Fruit fly (Drosophila melanogaster) whole organism, wandering third instar larva: ENCODE data around the gene CAH7.

Experiments used
- Abd-B ChIP-seq: fragments of >200 bp; optimal IDR thresholded peaks from 2 replicates; lab custom pipeline; 2017; ENCODE audit warnings: missing biosample characterization, missing genetic modification characterization
- CG32264 ChIP-seq: fragments of 200-800 bp; sonication (Bioruptor generic); optimal IDR thresholded peaks from 2 replicates; lab custom pipeline; 2016; ENCODE audit warnings: missing biosample characterization, missing genetic modification characterization
- CG9705 ChIP-seq: fragments of 200-800 bp; sonication (Bioruptor generic); optimal IDR thresholded peaks from 2 replicates; lab custom pipeline; 2018; ENCODE audit warnings: missing biosample characterization, mild to moderate bottlenecking, missing genetic modification characterization
- CrebA ChIP-seq: fragments of 200-800 bp; sonication (Bioruptor generic); optimal IDR thresholded peaks from 2 replicates; lab custom pipeline; 2016; ENCODE audit warnings: missing biosample characterization, mild to moderate bottlenecking, missing genetic modification characterization, borderline replicate concordance
- Dfd ChIP-seq: fragments of >200 bp; optimal IDR thresholded peaks from 2 replicates; lab custom pipeline; 2017; ENCODE audit warnings: missing biosample characterization, missing genetic modification characterization
- Dif ChIP-seq: fragments of 200-275, 200-300 bp; sonication (Bioruptor generic); optimal IDR thresholded peaks from 2 replicates; lab custom pipeline; 2018; ENCODE audit warnings: missing biosample characterization, missing genetic modification characterization; ENCODE audit not compliant: partially characterized antibody
- GATAd ChIP-seq: sonication (Bioruptor generic); optimal IDR thresholded peaks from 2 replicates; lab custom pipeline; 2016; ENCODE audit warnings: missing biosample characterization, missing genetic modification characterization
- HLH106 ChIP-seq: fragments of 200-800 bp; optimal IDR thresholded peaks from 3 replicates; lab custom pipeline; 2019; ENCODE audit warnings: missing biosample characterization, mild to moderate bottlenecking, missing genetic modification characterization, moderate library complexity
- Hnf4 ChIP-seq: fragments of 200-800 bp; sonication (Bioruptor generic); optimal IDR thresholded peaks from 2 replicates; lab custom pipeline; 2016; ENCODE audit warnings: missing biosample characterization, mild to moderate bottlenecking, missing genetic modification characterization
- Hr78 ChIP-seq: fragments of >200 bp; optimal IDR thresholded peaks from 2 replicates; lab custom pipeline; 2017; ENCODE audit warnings: missing biosample characterization, missing genetic modification characterization
- Hr83 ChIP-seq: fragments of 200-300 bp; sonication (Bioruptor generic); optimal IDR thresholded peaks from 2 replicates; lab custom pipeline; 2016; ENCODE audit warnings: missing biosample characterization, mild to moderate bottlenecking, missing genetic modification characterization, moderate library complexity; ENCODE audit not compliant: poor library complexity, severe bottlenecking
- Jra ChIP-seq: sonication (Bioruptor generic); optimal IDR thresholded peaks from 2 replicates; lab custom pipeline; 2016; ENCODE audit warnings: missing biosample characterization, missing genetic modification characterization
- Mio ChIP-seq: sonication (Bioruptor generic); optimal IDR thresholded peaks from 2 replicates; lab custom pipeline; 2016; ENCODE audit warnings: missing biosample characterization, missing genetic modification characterization
- Myc ChIP-seq: fragments of >200 bp; optimal IDR thresholded peaks from 2 replicates; lab custom pipeline; 2017
- N ChIP-seq: fragments of >200 bp; optimal IDR thresholded peaks from 2 replicates; lab custom pipeline; 2018; ENCODE audit warnings: missing biosample characterization, missing external identifiers, missing genetic modification characterization
- OdsH ChIP-seq: fragments of 200-800 bp; sonication (Bioruptor generic); optimal IDR thresholded peaks from 2 replicates; lab custom pipeline; 2016; ENCODE audit warnings: missing biosample characterization, mild to moderate bottlenecking, missing genetic modification characterization
- Rel ChIP-seq, 2 experiments: fragments of 200-800 bp; sonication (Bioruptor generic) in 1 of 2; optimal IDR thresholded peaks; 2 replicates in 1 of 2; 3 replicates in 1 of 2; lab custom pipeline; 2016 to 2019; ENCODE audit warnings: mild to moderate bottlenecking in 2 of 2, missing biosample characterization in 2 of 2, missing genetic modification characterization in 2 of 2, moderate library complexity in 1 of 2
- Sp1 ChIP-seq: fragments of 200-800 bp; sonication (Bioruptor generic); optimal IDR thresholded peaks from 3 replicates; lab custom pipeline; 2019; ENCODE audit warnings: missing biosample characterization, mild to moderate bottlenecking, missing genetic modification characterization, moderate library complexity
- Vsx2 ChIP-seq: fragments of 200-300, 225-300 bp; sonication (Bioruptor generic); optimal IDR thresholded peaks from 2 replicates; lab custom pipeline; 2018; ENCODE audit warnings: missing biosample characterization, missing genetic modification characterization; ENCODE audit not compliant: partially characterized antibody
- br ChIP-seq: fragments of 200-800 bp; sonication (Bioruptor generic); optimal IDR thresholded peaks from 2 replicates; lab custom pipeline; 2016; ENCODE audit warnings: missing biosample characterization, missing genetic modification characterization
- brk ChIP-seq: fragments of 200-800 bp; sonication (Bioruptor generic); optimal IDR thresholded peaks from 2 replicates; lab custom pipeline; 2016; ENCODE audit warnings: missing biosample characterization, mild to moderate bottlenecking, missing genetic modification characterization
- dl ChIP-seq, 2 experiments: fragments of 175-275, 200-275 bp in 1 of 2; fragments of 200-275 bp in 1 of 2; sonication (Bioruptor generic); optimal IDR thresholded peaks; lab custom pipeline; 2018; ENCODE audit warnings: mild to moderate bottlenecking in 2 of 2, missing biosample characterization in 2 of 2, missing genetic modification characterization in 2 of 2, moderate library complexity in 2 of 2; ENCODE audit not compliant: partially characterized antibody in 2 of 2, insufficient read depth in 1 of 2
- dmrt93B ChIP-seq: fragments of 200-800 bp; sonication (Bioruptor generic); optimal IDR thresholded peaks from 2 replicates; lab custom pipeline; 2018; ENCODE audit warnings: missing biosample characterization, mild to moderate bottlenecking, missing genetic modification characterization
- dsf ChIP-seq: sonication (Bioruptor generic); optimal IDR thresholded peaks from 2 replicates; lab custom pipeline; 2016; ENCODE audit warnings: missing biosample characterization, missing genetic modification characterization, borderline replicate concordance
- ey ChIP-seq: fragments of 200-800 bp; sonication (Bioruptor generic); optimal IDR thresholded peaks from 2 replicates; lab custom pipeline; 2016; ENCODE audit warnings: missing biosample characterization, missing genetic modification characterization
- foxo ChIP-seq, 2 experiments: fragments of 200-800 bp; sonication (Bioruptor generic); optimal IDR thresholded peaks; 2 replicates in 1 of 2; 3 replicates in 1 of 2; lab custom pipeline; 2016 to 2017; ENCODE audit warnings: missing biosample characterization in 2 of 2, missing genetic modification characterization in 2 of 2
- fru ChIP-seq: fragments of 200-800 bp; sonication (Bioruptor generic); optimal IDR thresholded peaks from 3 replicates; lab custom pipeline; 2016; ENCODE audit warnings: missing biosample characterization, mild to moderate bottlenecking, missing genetic modification characterization
- h ChIP-seq: fragments of 200-800 bp; sonication (Bioruptor generic); optimal IDR thresholded peaks from 3 replicates; lab custom pipeline; 2016; ENCODE audit warnings: missing biosample characterization, mild to moderate bottlenecking, missing genetic modification characterization
- jim ChIP-seq: fragments of 175-275, 200-325 bp; sonication (Bioruptor generic); optimal IDR thresholded peaks from 2 replicates; lab custom pipeline; 2016; ENCODE audit warnings: missing biosample characterization, mild to moderate bottlenecking, missing genetic modification characterization
- lola ChIP-seq: fragments of >200 bp; optimal IDR thresholded peaks from 2 replicates; lab custom pipeline; 2017; ENCODE audit warnings: missing biosample characterization, missing genetic modification characterization
- pan ChIP-seq: fragments of >200 bp; optimal IDR thresholded peaks from 2 replicates; lab custom pipeline; 2017
- psq ChIP-seq: fragments of 200-800 bp; sonication (Bioruptor generic); optimal IDR thresholded peaks from 3 replicates; lab custom pipeline; 2017; ENCODE audit warnings: missing biosample characterization, mild to moderate bottlenecking, missing genetic modification characterization, moderate library complexity
- rgr ChIP-seq: fragments of 200-800 bp; sonication (Bioruptor generic); optimal IDR thresholded peaks from 3 replicates; lab custom pipeline; 2016; ENCODE audit warnings: missing biosample characterization, mild to moderate bottlenecking, missing genetic modification characterization
- sage ChIP-seq: fragments of 200-800 bp; sonication (Bioruptor generic); optimal IDR thresholded peaks from 2 replicates; lab custom pipeline; 2016; ENCODE audit warnings: missing biosample characterization, mild to moderate bottlenecking, missing genetic modification characterization
- sv ChIP-seq: fragments of 200-800 bp; sonication (Bioruptor generic); optimal IDR thresholded peaks from 3 replicates; lab custom pipeline; 2016; ENCODE audit warnings: missing biosample characterization, missing genetic modification characterization
- tai ChIP-seq: sonication (Bioruptor generic); optimal IDR thresholded peaks from 2 replicates; lab custom pipeline; 2016; ENCODE audit warnings: missing biosample characterization, missing genetic modification characterization

The CAH7 gene

DNA sequence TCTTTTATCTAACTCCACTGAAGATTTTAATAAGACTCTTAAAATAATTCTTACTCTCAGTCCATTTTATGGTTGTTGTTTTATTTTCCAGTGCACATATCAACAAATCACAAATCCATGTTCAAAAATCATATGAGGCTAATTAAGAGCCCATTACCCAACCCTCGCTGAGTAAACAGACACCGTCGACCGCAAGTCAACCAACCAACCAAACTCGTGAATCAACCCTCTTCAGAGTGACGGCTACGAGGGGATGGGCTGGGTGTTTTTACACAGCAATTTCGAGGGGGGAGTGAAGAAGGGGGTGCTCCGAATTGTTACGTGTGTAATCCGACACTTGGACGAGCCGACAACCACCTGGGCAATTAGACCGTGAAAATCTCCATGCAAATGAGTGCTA, 43.3 kb upstream of the CAH7 start:
- TF ChIP-seq tai (GFP tag; lab: Kevin White, UChicago) = no peak
- peak; percentile 92 for TF ChIP-seq Vsx2 (GFP tag; lab: Kevin White, UChicago)

DNA sequence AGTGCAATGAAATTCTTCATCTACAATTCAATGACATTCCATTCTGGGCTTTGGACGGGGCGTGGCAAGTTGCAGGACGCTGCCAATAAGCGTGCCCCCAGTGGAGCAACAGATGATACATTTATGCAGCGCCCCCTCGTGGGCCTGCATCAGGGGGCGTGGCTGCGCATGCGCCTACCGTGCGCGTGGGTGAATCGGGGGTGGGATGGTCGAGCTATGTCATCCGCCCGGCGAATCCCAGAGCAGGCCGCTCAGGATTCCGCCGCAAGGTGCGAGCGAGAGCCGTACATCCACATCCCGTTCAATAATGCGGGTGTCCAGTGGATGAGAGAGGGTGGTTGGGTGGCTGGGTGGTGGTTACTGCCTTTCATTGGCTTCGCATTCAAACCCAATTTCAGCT, 41.8 kb upstream of the CAH7 start:
- TF ChIP-seq CG9705 (GFP tag; lab: Kevin White, UChicago) (no peak), ey (GFP tag; lab: Kevin White, UChicago) (no peak), Jra (GFP tag; lab: Kevin White, UChicago) (no peak), Hnf4 (no peak), Dfd (GFP tag; lab: Kevin White, UChicago) (no peak), OdsH (GFP tag; lab: Kevin White, UChicago) (no peak), CrebA (no peak), dl (GFP tag; optimal IDR thresholded peaks at IDR 0.05; lab: Kevin White, UChicago; ENCODE audit: insufficient read depth in 1 of 2, partially characterized antibody in 2 of 2) (peak in 1 of 2 experiments; percentile 13)

DNA sequence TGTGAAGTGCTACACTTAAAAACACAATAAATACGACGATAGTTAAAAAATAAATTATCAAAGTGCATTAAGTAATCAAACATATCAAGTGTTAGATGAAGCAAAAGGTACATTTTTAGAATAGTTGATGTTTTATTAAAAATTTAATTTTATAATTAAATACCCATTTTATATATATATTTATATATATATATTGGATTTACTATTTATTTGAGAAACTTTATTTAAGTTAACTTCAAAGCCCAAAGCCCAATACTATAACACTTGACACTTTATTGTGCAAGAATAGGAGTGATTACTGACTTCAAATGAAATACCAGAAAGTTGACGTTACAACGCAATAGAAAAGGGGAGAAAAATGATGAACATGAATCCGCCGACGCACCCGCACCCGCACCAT, 41.2 kb upstream of the CAH7 start, which contains the start of gene nerfin-2:
Gene nerfin-2, plus strand, starts transcription at position 301 of the 400 bp plus-strand sequence.
- TF ChIP-seq jim (GFP tag; lab: Kevin White, UChicago) (no peak), Hr83 (no peak), Dfd (GFP tag; lab: Kevin White, UChicago) (peak; percentile 25)

DNA sequence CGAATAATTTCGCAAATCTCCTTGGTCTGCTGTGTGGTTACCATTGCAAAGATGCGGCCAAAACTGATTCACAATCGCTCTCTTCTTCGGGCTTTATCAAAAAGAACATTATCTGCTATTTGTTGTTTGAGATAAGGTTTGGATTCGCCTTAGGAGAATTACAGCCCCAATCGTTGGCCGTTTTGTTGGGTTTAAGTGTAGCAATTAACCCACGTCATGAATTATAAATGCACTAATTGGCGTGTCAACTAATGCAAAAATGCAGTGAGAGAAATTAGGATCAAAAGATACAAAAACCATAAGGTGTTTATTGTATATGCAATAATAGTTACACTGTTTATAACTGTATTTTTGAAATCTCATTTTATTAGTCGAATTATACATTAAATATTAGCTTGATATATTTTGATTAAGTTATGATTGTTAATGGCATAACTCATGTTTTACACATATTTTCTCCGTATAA, 36.7 kb upstream of the CAH7 start, which contains the start of gene Alp13:
Gene Alp13, minus strand, starts transcription at position 51 of the 466 bp plus-strand sequence.
- TF ChIP-seq foxo (GFP tag; optimal IDR thresholded peaks at IDR 0.05; lab: Kevin White, UChicago) (no peak), N (GFP tag; lab: Kevin White, UChicago) (no peak), h (GFP tag; lab: Kevin White, UChicago) (no peak), sv (no peak), OdsH (GFP tag; lab: Kevin White, UChicago) (no peak), Dif (GFP tag; lab: Kevin White, UChicago) (no peak), Mio (no peak), Myc (lab: Kevin White, UChicago) (no peak), Rel (GFP tag; optimal IDR thresholded peaks at IDR 0.05; lab: Kevin White, UChicago) (no peak), Rel (tag; optimal IDR thresholded peaks at IDR 0.05; lab: Kevin White, UChicago) (no peak), Sp1 (GFP tag; lab: Kevin White, UChicago) (no peak), tai (GFP tag; lab: Kevin White, UChicago) (no peak), fru (GFP tag; lab: Kevin White, UChicago) (no peak), dl (GFP tag; optimal IDR thresholded peaks at IDR 0.05; lab: Kevin White, UChicago; ENCODE audit: insufficient read depth in 1 of 2, partially characterized antibody in 2 of 2) (no peak)

DNA sequence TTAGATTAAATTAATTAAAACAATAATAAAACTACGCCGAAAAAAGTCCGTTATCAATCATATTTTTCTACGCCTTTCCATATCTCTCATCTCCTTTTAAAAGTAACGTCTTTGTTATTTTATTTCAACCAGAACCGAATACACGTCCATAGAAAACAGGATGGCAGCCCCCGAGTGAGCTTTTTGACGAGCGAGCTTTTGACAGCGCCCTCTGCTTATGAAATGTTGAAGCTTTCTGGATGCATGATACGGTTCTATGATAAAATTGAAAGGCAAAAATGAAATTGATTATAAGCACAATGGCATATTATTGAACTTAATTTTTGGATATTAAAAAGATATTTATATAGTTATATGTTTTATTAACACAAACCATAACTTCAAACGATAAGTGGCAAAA, 35.4 kb upstream of the CAH7 start:
- TF ChIP-seq jim (GFP tag; lab: Kevin White, UChicago) = no peak
- TF ChIP-seq ey (GFP tag; lab: Kevin White, UChicago) = no peak
- no peak for TF ChIP-seq dmrt93B (GFP tag; lab: Kevin White, UChicago)
- TF ChIP-seq foxo (GFP tag; optimal IDR thresholded peaks at IDR 0.05; lab: Kevin White, UChicago) = peak in 1 of 2 experiments; percentile 24
- TF ChIP-seq Vsx2 (GFP tag; lab: Kevin White, UChicago) = no peak
- no peak for TF ChIP-seq CG32264
- TF ChIP-seq Hr78 (GFP tag; lab: Kevin White, UChicago) = no peak
- no peak for TF ChIP-seq Jra (GFP tag; lab: Kevin White, UChicago)
- TF ChIP-seq tai (GFP tag; lab: Kevin White, UChicago) = no peak
- TF ChIP-seq br (GFP tag; lab: Kevin White, UChicago) = peak; percentile 28
- TF ChIP-seq sage (GFP tag; lab: Kevin White, UChicago) = no peak
- TF ChIP-seq sv = no peak
- TF ChIP-seq fru (GFP tag; lab: Kevin White, UChicago) = peak; percentile 17
- no peak for TF ChIP-seq CG9705 (GFP tag; lab: Kevin White, UChicago)
- TF ChIP-seq Hnf4 = no peak
- no peak for TF ChIP-seq Sp1 (GFP tag; lab: Kevin White, UChicago)
- TF ChIP-seq GATAd (GFP tag; lab: Kevin White, UChicago) = no peak
- TF ChIP-seq N (GFP tag; lab: Kevin White, UChicago) = no peak
- no peak for TF ChIP-seq lola (GFP tag; lab: Kevin White, UChicago)
- TF ChIP-seq Mio = no peak
- no peak for TF ChIP-seq Rel (GFP tag; optimal IDR thresholded peaks at IDR 0.05; lab: Kevin White, UChicago)
- TF ChIP-seq Rel (tag; optimal IDR thresholded peaks at IDR 0.05; lab: Kevin White, UChicago) = no peak
- no peak for TF ChIP-seq Myc (lab: Kevin White, UChicago)
- TF ChIP-seq Dfd (GFP tag; lab: Kevin White, UChicago) = no peak
- no peak for TF ChIP-seq psq (GFP tag; lab: Kevin White, UChicago)
- no peak for TF ChIP-seq pan (lab: Kevin White, UChicago)
- TF ChIP-seq Abd-B (GFP tag; lab: Kevin White, UChicago) = no peak
- TF ChIP-seq Hr83 = peak; percentile 65
- peak; percentile 6 for TF ChIP-seq OdsH (GFP tag; lab: Kevin White, UChicago)
- peak; percentile 46 for TF ChIP-seq rgr (GFP tag; lab: Kevin White, UChicago)
- TF ChIP-seq dsf (GFP tag; lab: Kevin White, UChicago) = no peak
- peak; percentile 26 for TF ChIP-seq HLH106 (tag; lab: Kevin White, UChicago)
- TF ChIP-seq brk (GFP tag; lab: Kevin White, UChicago) = peak; percentile 4
- peak; percentile 23 for TF ChIP-seq h (GFP tag; lab: Kevin White, UChicago)
- TF ChIP-seq, all 38 proteins: peak for 9
